Fruit fly (Drosophila melanogaster): Measurements from ENCODE around the gene CG1677.

The CG1677 gene

dm6 chrX:7277038-7277437 is 128.6 kb downstream of the CG1677 start (continued):
- TF ChIP-seq ac (GFP tag; optimal IDR thresholded peaks at IDR 0.05) (peak; percentile 85), jigr1 (GFP tag; IDR thresholded peaks at IDR 0.05) (no peak), gro (GFP tag; optimal IDR thresholded peaks at IDR 0.05) (peak; percentile 18), CG12744 (GFP tag; optimal IDR thresholded peaks at IDR 0.05) (peak; percentile 22), hkb (optimal IDR thresholded peaks at IDR 0.05) (no peak), hkb (GFP tag; IDR thresholded peaks at IDR 0.05) (0 out of 2 replicates have a peak, but pooled peaks have one; percentile 29), Sry-β (GFP tag; optimal IDR thresholded peaks at IDR 0.05) (no peak), CG14710 (tag; optimal IDR thresholded peaks at IDR 0.05) (peak; percentile 85), CG13287 (GFP tag; IDR thresholded peaks at IDR 0.05; ENCODE audit: partially characterized antibody) (no peak), CG12659 (GFP tag; optimal IDR thresholded peaks at IDR 0.05) (peak; percentile 32), bcd (GFP tag; optimal IDR thresholded peaks at IDR 0.05) (peak; percentile 38), Mes4 (GFP tag; optimal IDR thresholded peaks at IDR 0.05) (peak; percentile 31), pzg (GFP tag; optimal IDR thresholded peaks at IDR 0.05) (no peak), CG6854 (GFP tag; optimal IDR thresholded peaks at IDR 0.05) (peak; percentile 27), CG8290 (GFP tag; optimal IDR thresholded peaks at IDR 0.05) (peak; percentile 30), CG8290 (tag; optimal IDR thresholded peaks at IDR 0.05) (peak in 1 of 2 experiments; percentile 8), Bdp1 (GFP tag; optimal IDR thresholded peaks at IDR 0.05) (peak; percentile 38), CG8478 (optimal IDR thresholded peaks at IDR 0.05) (no peak), Taf1 (GFP tag; IDR thresholded peaks at IDR 0.05) (no peak), CG12219 (GFP tag; optimal IDR thresholded peaks at IDR 0.05) (peak; percentile 43), odd (GFP tag; optimal IDR thresholded peaks at IDR 0.05) (peak; percentile 48), CG6654 (GFP tag; optimal IDR thresholded peaks at IDR 0.05) (no peak), Optix (GFP tag; IDR thresholded peaks at IDR 0.05) (no peak), CG1832 (GFP tag; optimal IDR thresholded peaks at IDR 0.05) (no peak), maf-S (GFP tag; optimal IDR thresholded peaks at IDR 0.05) (peak; percentile 11), insv (GFP tag; optimal IDR thresholded peaks at IDR 0.05) (no peak), trh (GFP tag; optimal IDR thresholded peaks at IDR 0.05) (peak; percentile 38), CG30431 (GFP tag; optimal IDR thresholded peaks at IDR 0.05) (peak; percentile 53), CG10147 (GFP tag; optimal IDR thresholded peaks at IDR 0.05) (peak; percentile 26), CG3847 (GFP tag; IDR thresholded peaks at IDR 0.05) (no peak), ems (GFP tag; optimal IDR thresholded peaks at IDR 0.05) (peak; percentile 57), Side (GFP tag; optimal IDR thresholded peaks at IDR 0.05) (peak; percentile 6), B-H1 (GFP tag; IDR thresholded peaks at IDR 0.05) (no peak), ro (GFP tag; IDR thresholded peaks at IDR 0.05) (no peak), nom (GFP tag; optimal IDR thresholded peaks at IDR 0.05) (no peak), CG17361 (GFP tag; IDR thresholded peaks at IDR 0.05) (peak; percentile 73), hth (optimal IDR thresholded peaks at IDR 0.05) (no peak), gce (GFP tag; IDR thresholded peaks at IDR 0.05) (no peak), CG4282 (GFP tag; optimal IDR thresholded peaks at IDR 0.05) (no peak), Ptx1 (GFP tag; IDR thresholded peaks at IDR 0.05) (0 out of 2 replicates have a peak, but pooled peaks have one; percentile 24), fru (optimal IDR thresholded peaks at IDR 0.05) (no peak), sqz (GFP tag; optimal IDR thresholded peaks at IDR 0.05) (peak; percentile 52), CG14667 (GFP tag; IDR thresholded peaks at IDR 0.05) (no peak), Mad (GFP tag; optimal IDR thresholded peaks at IDR 0.05) (peak; percentile 46), gcm2 (GFP tag; optimal IDR thresholded peaks at IDR 0.05) (peak; percentile 12), CG7556 (GFP tag; optimal IDR thresholded peaks at IDR 0.05) (peak; percentile 72), fd3F (GFP tag; optimal IDR thresholded peaks at IDR 0.05) (no peak), lilli (GFP tag; optimal IDR thresholded peaks at IDR 0.05) (peak; percentile 58), CG8359 (GFP tag; optimal IDR thresholded peaks at IDR 0.05; ENCODE audit: borderline replicate concordance) (peak; percentile 59), CG12769 (tag; optimal IDR thresholded peaks at IDR 0.05) (peak; percentile 1), Awh (GFP tag; IDR thresholded peaks at IDR 0.05) (0 out of 2 replicates have a peak, but pooled peaks have one; percentile 28), CG2199 (GFP tag; IDR thresholded peaks at IDR 0.05) (no peak), repo (GFP tag; optimal IDR thresholded peaks at IDR 0.05) (peak; percentile 2)

Data from whole organism, embryonic.